Fruit fly (Drosophila melanogaster): ENCODE results near the gene ko.

ko gene

dm6 chr3L:21054188-21054893 is 76.6 kb downstream of the ko start (continued):
- no peak for TF ChIP-seq ems (GFP tag; optimal IDR thresholded peaks at IDR 0.05)
- TF ChIP-seq pb (GFP tag; optimal IDR thresholded peaks at IDR 0.05): no peak
- peak; percentile 36 for TF ChIP-seq kni (GFP tag; optimal IDR thresholded peaks at IDR 0.05)
- 0 out of 3 replicates have a peak, but pooled peaks have one; percentile 3 for TF ChIP-seq tgo (GFP tag; IDR thresholded peaks at IDR 0.05)
- TF ChIP-seq D19A (tag; optimal IDR thresholded peaks at IDR 0.05): peak; percentile 65
- TF ChIP-seq CkIIα-i1 (GFP tag; IDR thresholded peaks at IDR 0.05): no peak
- TF ChIP-seq CG11504 (tag; optimal IDR thresholded peaks at IDR 0.05): peak; percentile 3
- TF ChIP-seq sima (GFP tag; optimal IDR thresholded peaks at IDR 0.05): no peak
- TF ChIP-seq crol (GFP tag; IDR thresholded peaks at IDR 0.05): peak; percentile 88
- TF ChIP-seq CG12104 (GFP tag; optimal IDR thresholded peaks at IDR 0.05): no peak
- TF ChIP-seq seq (GFP tag; IDR thresholded peaks at IDR 0.05): 0 out of 2 replicates have a peak, but pooled peaks have one; percentile 32
- TF ChIP-seq CG4404 (GFP tag; IDR thresholded peaks at IDR 0.05): 0 out of 2 replicates have a peak, but pooled peaks have one; percentile 5
- peak; percentile 11 for TF ChIP-seq CG12769 (tag; optimal IDR thresholded peaks at IDR 0.05)
- peak in 1 of 2 experiments; percentile 29 for TF ChIP-seq eve (GFP tag; optimal IDR thresholded peaks at IDR 0.05)
- 0 out of 2 replicates have a peak, but pooled peaks have one; percentile 1 for TF ChIP-seq CG4730 (GFP tag; IDR thresholded peaks at IDR 0.05)
- TF ChIP-seq sisA (GFP tag; IDR thresholded peaks at IDR 0.05): no peak
- 0 out of 2 replicates have a peak, but pooled peaks have one; percentile 6 for TF ChIP-seq CG14014 (GFP tag; IDR thresholded peaks at IDR 0.05)
- TF ChIP-seq ro (GFP tag; IDR thresholded peaks at IDR 0.05): no peak

DNA sequence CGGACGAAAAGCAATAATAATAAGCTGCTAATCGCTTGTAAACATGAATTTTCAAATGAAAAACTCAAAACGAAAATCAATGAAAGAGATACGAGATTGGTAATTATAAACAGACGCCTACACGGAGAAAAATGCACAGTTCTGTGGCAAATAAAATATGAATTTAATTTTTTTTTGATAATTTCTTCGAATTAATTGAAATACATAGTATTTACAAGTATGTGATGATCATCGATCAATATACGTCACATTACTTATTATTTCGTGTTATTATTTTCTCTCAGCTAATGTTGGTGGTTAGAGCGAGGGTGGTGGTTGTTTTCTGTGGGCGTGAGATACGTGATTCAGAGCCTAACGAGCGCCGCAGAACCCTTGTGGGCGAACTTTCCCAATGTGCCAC is 77.2 kb downstream of the ko start:
- TF ChIP-seq CG13296 (GFP tag; optimal IDR thresholded peaks at IDR 0.05): peak; percentile 4
- TF ChIP-seq wdn (GFP tag; IDR thresholded peaks at IDR 0.05): no peak
- no peak for TF ChIP-seq CG15479 (GFP tag; optimal IDR thresholded peaks at IDR 0.05)
- TF ChIP-seq CG11247 (GFP tag; IDR thresholded peaks at IDR 0.05): 0 out of 2 replicates have a peak, but pooled peaks have one; percentile 13
- peak in 1 of 3 experiments; percentile 56 for TF ChIP-seq lola (GFP tag; optimal IDR thresholded peaks at IDR 0.05)
- TF ChIP-seq CG12236 (GFP tag; optimal IDR thresholded peaks at IDR 0.05): peak; percentile 40
- TF ChIP-seq CG12299 (tag; optimal IDR thresholded peaks at IDR 0.05): peak; percentile 72
- no peak for TF ChIP-seq CG17912 (GFP tag; optimal IDR thresholded peaks at IDR 0.05)
- 0 out of 2 replicates have a peak, but pooled peaks have one; percentile 15 for TF ChIP-seq Drgx (GFP tag; IDR thresholded peaks at IDR 0.05)
- TF ChIP-seq CG12942 (GFP tag; optimal IDR thresholded peaks at IDR 0.05): peak; percentile 43
- no peak for TF ChIP-seq dati (GFP tag; IDR thresholded peaks at IDR 0.05)
- TF ChIP-seq CG12071 (GFP tag; optimal IDR thresholded peaks at IDR 0.05): peak; percentile 67
- TF ChIP-seq dysf (GFP tag; IDR thresholded peaks at IDR 0.05): peak; percentile 72
- TF ChIP-seq Dfd (GFP tag; optimal IDR thresholded peaks at IDR 0.05): no peak
- TF ChIP-seq tap (tag; optimal IDR thresholded peaks at IDR 0.05): peak; percentile 70
- TF ChIP-seq fd102C (GFP tag; optimal IDR thresholded peaks at IDR 0.05): no peak
- TF ChIP-seq CG10209 (GFP tag; optimal IDR thresholded peaks at IDR 0.05): peak; percentile 66
- no peak for TF ChIP-seq vnd (GFP tag; IDR thresholded peaks at IDR 0.05; ENCODE audit: partially characterized antibody)
- TF ChIP-seq pum (GFP tag; optimal IDR thresholded peaks at IDR 0.05): peak; percentile 43
- TF ChIP-seq NfI (GFP tag; optimal IDR thresholded peaks at IDR 0.05): peak; percentile 60
- 0 out of 3 replicates have a peak, but pooled peaks have one; percentile 48 for TF ChIP-seq jigr1 (GFP tag; IDR thresholded peaks at IDR 0.05)
- no peak for TF ChIP-seq jumu (GFP tag; optimal IDR thresholded peaks at IDR 0.05)
- TF ChIP-seq Hey (tag; optimal IDR thresholded peaks at IDR 0.05): no peak
- peak; percentile 71 for TF ChIP-seq Fer3 (tag; optimal IDR thresholded peaks at IDR 0.05)
- TF ChIP-seq CG5180 (GFP tag; optimal IDR thresholded peaks at IDR 0.05): peak; percentile 61
- TF ChIP-seq bab2 (GFP tag; optimal IDR thresholded peaks at IDR 0.05): peak; percentile 51
- peak; percentile 74 for TF ChIP-seq grau (tag; optimal IDR thresholded peaks at IDR 0.05)
- peak; percentile 30 for TF ChIP-seq CG10147 (GFP tag; optimal IDR thresholded peaks at IDR 0.05)
- TF ChIP-seq CG1603 (tag; optimal IDR thresholded peaks at IDR 0.05): peak; percentile 62
- peak; percentile 67 for TF ChIP-seq CG5953 (GFP tag; IDR thresholded peaks at IDR 0.05)
- TF ChIP-seq CG10979 (tag; optimal IDR thresholded peaks at IDR 0.05): peak; percentile 81
